Fruit fly (Drosophila melanogaster) whole organism, embryonic: ENCODE data around the gene Prtl99C.

Experiments
- Adf1 ChIP-seq: fragments of 200-800 bp; sonication (Bioruptor generic); IDR thresholded peaks from 2 replicates; pipeline ENCODE4 v1.3.6; 2022; ENCODE audit warnings: missing biosample characterization, missing genetic modification characterization
- Aef1 ChIP-seq: fragments of 200-800 bp; sonication (Bioruptor generic); IDR thresholded peaks from 3 replicates; pipeline ENCODE4 v1.3.6; 2022; ENCODE audit warnings: missing biosample characterization, missing genetic modification characterization
- CG10979 ChIP-seq: fragments of 200-800 bp; sonication (Bioruptor generic); optimal IDR thresholded peaks from 2 replicates; lab custom pipeline; 2018; ENCODE audit warnings: missing biosample characterization, mild to moderate bottlenecking, missing genetic modification characterization, moderate library complexity
- CG11456 ChIP-seq: fragments of 200-800 bp; sonication (Bioruptor generic); IDR thresholded peaks from 3 replicates; pipeline ENCODE4 v1.3.6; 2022; ENCODE audit warnings: missing biosample characterization, missing genetic modification characterization
- CG11723 ChIP-seq: fragments of 200-800 bp; sonication (Bioruptor generic); optimal IDR thresholded peaks from 2 replicates; lab custom pipeline; 2017; ENCODE audit warnings: missing biosample characterization, mild to moderate bottlenecking, missing genetic modification characterization
- CG12219 ChIP-seq: fragments of 200-800 bp; sonication (Bioruptor generic); optimal IDR thresholded peaks from 3 replicates; lab custom pipeline; 2018; ENCODE audit warnings: missing biosample characterization, mild to moderate bottlenecking, missing genetic modification characterization
- CG15269 ChIP-seq: fragments of 200-800 bp; sonication (Bioruptor generic); optimal IDR thresholded peaks from 2 replicates; lab custom pipeline; 2018; ENCODE audit warnings: missing biosample characterization, mild to moderate bottlenecking, missing genetic modification characterization, moderate library complexity
- CG18011 ChIP-seq: fragments of 200-800 bp; sonication (Bioruptor generic); optimal IDR thresholded peaks from 2 replicates; lab custom pipeline; 2017; ENCODE audit warnings: missing biosample characterization, missing genetic modification characterization, mild to moderate bottlenecking, moderate library complexity, missing genotype
- CG3847 ChIP-seq: fragments of 200-800 bp; sonication (Bioruptor generic); IDR thresholded peaks from 2 replicates; pipeline ENCODE4 v1.3.6; 2022; ENCODE audit warnings: missing biosample characterization, missing genetic modification characterization
- CG6791 ChIP-seq: fragments of 200-800 bp; sonication (Bioruptor generic); IDR thresholded peaks from 3 replicates; pipeline ENCODE4 v1.3.6; 2022; ENCODE audit warnings: missing biosample characterization, missing genetic modification characterization; ENCODE audit not compliant: partially characterized antibody
- CG6813 ChIP-seq: fragments of 200-800 bp; sonication (Bioruptor generic); optimal IDR thresholded peaks from 2 replicates; lab custom pipeline; 2017; ENCODE audit warnings: missing biosample characterization, missing genetic modification characterization, mild to moderate bottlenecking, moderate library complexity, missing genetic modification reagents
- CG7372 ChIP-seq: fragments of 200-800 bp; sonication (Bioruptor generic); IDR thresholded peaks from 2 replicates; pipeline ENCODE4 v1.3.6; 2022; ENCODE audit warnings: missing biosample characterization, missing genetic modification characterization
- CG7928 ChIP-seq: fragments of 200-800 bp; sonication (Bioruptor generic); optimal IDR thresholded peaks from 2 replicates; lab custom pipeline; 2017; ENCODE audit warnings: missing biosample characterization, mild to moderate bottlenecking, missing genetic modification characterization
- CG9797 ChIP-seq: fragments of 200-800 bp; sonication (Bioruptor generic); optimal IDR thresholded peaks from 3 replicates; lab custom pipeline; 2018; ENCODE audit warnings: missing biosample characterization, mild to moderate bottlenecking, missing genetic modification characterization
- CG9817 ChIP-seq: fragments of 200-800 bp; sonication (Bioruptor generic); optimal IDR thresholded peaks from 2 replicates; lab custom pipeline; 2018; ENCODE audit warnings: missing biosample characterization, mild to moderate bottlenecking, missing genetic modification characterization, moderate library complexity
- CrebB ChIP-seq: fragments of 200-800 bp; sonication (Bioruptor generic); optimal IDR thresholded peaks from 3 replicates; lab custom pipeline; 2018; ENCODE audit warnings: missing biosample characterization, mild to moderate bottlenecking, missing genetic modification characterization
- Gsc ChIP-seq: fragments of 200-800 bp; sonication (Bioruptor generic); IDR thresholded peaks from 2 replicates; pipeline ENCODE4 v1.3.6; 2022; ENCODE audit warnings: missing biosample characterization, missing genetic modification characterization
- H2.0 ChIP-seq: fragments of 200-800 bp; sonication (Bioruptor generic); IDR thresholded peaks from 2 replicates; pipeline ENCODE4 v1.3.6; 2022; ENCODE audit warnings: missing biosample characterization, missing genetic modification characterization
- HLH3B ChIP-seq: fragments of 200-800 bp; sonication (Bioruptor generic); IDR thresholded peaks from 2 replicates; pipeline ENCODE4 v1.3.6; 2022; ENCODE audit warnings: missing biosample characterization, missing genetic modification characterization
- Lhr ChIP-seq: fragments of 200-800 bp; sonication (Bioruptor generic); optimal IDR thresholded peaks from 3 replicates; lab custom pipeline; 2017; ENCODE audit warnings: mild to moderate bottlenecking, missing biosample characterization, missing genetic modification reagents, missing genetic modification characterization
- Lpt ChIP-seq: fragments of >200 bp; optimal IDR thresholded peaks from 2 replicates; lab custom pipeline; 2018; ENCODE audit warnings: missing biosample characterization, missing genetic modification characterization
- Mad ChIP-seq: fragments of 200-800 bp; sonication (Bioruptor generic); optimal IDR thresholded peaks from 2 replicates; lab custom pipeline; 2016; ENCODE audit warnings: missing biosample characterization, missing genetic modification characterization
- Myb ChIP-seq: fragments of 200-800 bp; sonication (Bioruptor generic); optimal IDR thresholded peaks from 2 replicates; lab custom pipeline; 2016; ENCODE audit warnings: missing biosample characterization, missing genetic modification characterization
- NC2β ChIP-seq: fragments of 200-800 bp; sonication (Bioruptor generic); optimal IDR thresholded peaks from 2 replicates; lab custom pipeline; 2016; ENCODE audit warnings: missing biosample characterization, missing genetic modification characterization
- NfI ChIP-seq: fragments of 200-800 bp; sonication (Bioruptor generic); optimal IDR thresholded peaks from 3 replicates; lab custom pipeline; 2018; ENCODE audit warnings: missing biosample characterization, mild to moderate bottlenecking, missing genetic modification characterization, moderate library complexity
- Pdp1 ChIP-seq, 2 experiments: fragments of 200-800 bp; sonication (Bioruptor generic); optimal IDR thresholded peaks; 3 replicates each; lab custom pipeline; 2016; ENCODE audit warnings: missing biosample characterization in 2 of 2, missing genetic modification characterization in 2 of 2, mild to moderate bottlenecking in 1 of 2, moderate library complexity in 1 of 2
- Rfx ChIP-seq: fragments of 200-800 bp; sonication (Bioruptor generic); IDR thresholded peaks from 2 replicates; pipeline ENCODE4 v1.3.6; 2022; ENCODE audit warnings: missing biosample characterization, missing genetic modification characterization
- Stat92E ChIP-seq, 3 experiments: fragments of >200 bp in 2 of 3; fragments of 200-800 bp in 1 of 3; sonication (Bioruptor generic) in 1 of 3; optimal IDR thresholded peaks; 2 replicates each; lab custom pipeline; 2017 to 2019; ENCODE audit warnings: missing biosample characterization in 3 of 3, missing genetic modification characterization in 3 of 3, mild to moderate bottlenecking in 1 of 3, moderate library complexity in 1 of 3
- Tbp ChIP-seq: fragments of >200 bp; optimal IDR thresholded peaks from 2 replicates; lab custom pipeline; 2018; ENCODE audit warnings: missing biosample characterization, missing genetic modification characterization
- cas ChIP-seq: fragments of 200-800 bp; sonication (Bioruptor generic); IDR thresholded peaks from 2 replicates; pipeline ENCODE4 v1.3.6; 2022; ENCODE audit warnings: missing biosample characterization, missing genetic modification characterization
- dati ChIP-seq: fragments of 200-800 bp; sonication (Bioruptor generic); IDR thresholded peaks from 2 replicates; pipeline ENCODE4 v1.3.6; 2022; ENCODE audit warnings: missing biosample characterization, missing genetic modification characterization
- fd102C ChIP-seq: fragments of 200-800 bp; sonication (Bioruptor generic); optimal IDR thresholded peaks from 2 replicates; lab custom pipeline; 2018; ENCODE audit warnings: missing biosample characterization, mild to moderate bottlenecking, missing genetic modification characterization, moderate library complexity
- gro ChIP-seq: fragments of 200-800 bp; sonication (Bioruptor generic); optimal IDR thresholded peaks from 2 replicates; lab custom pipeline; 2016; ENCODE audit warnings: missing biosample characterization, missing genetic modification characterization
- hbn ChIP-seq: fragments of 200-800 bp; sonication (Bioruptor generic); IDR thresholded peaks from 2 replicates; pipeline ENCODE4 v1.3.6; 2022; ENCODE audit warnings: missing biosample characterization, missing genetic modification characterization; ENCODE audit not compliant: partially characterized antibody
- ind ChIP-seq: fragments of 200-800 bp; sonication (Bioruptor generic); optimal IDR thresholded peaks from 3 replicates; lab custom pipeline; 2016; ENCODE audit warnings: missing biosample characterization, missing genetic modification characterization
- insv ChIP-seq, 2 experiments: fragments of 200-800 bp; sonication (Bioruptor generic); optimal IDR thresholded peaks; 3 replicates each; lab custom pipeline; 2016 to 2018; ENCODE audit warnings: missing biosample characterization in 2 of 2, missing genetic modification characterization in 2 of 2
- kay ChIP-seq: fragments of 200-800 bp; sonication (Bioruptor generic); optimal IDR thresholded peaks from 2 replicates; lab custom pipeline; 2016; ENCODE audit warnings: missing biosample characterization, missing genetic modification characterization
- mirr ChIP-seq: fragments of 200-800 bp; sonication (Bioruptor generic); optimal IDR thresholded peaks from 3 replicates; lab custom pipeline; 2018; ENCODE audit warnings: missing biosample characterization, mild to moderate bottlenecking, missing genetic modification characterization
- org-1 ChIP-seq: fragments of 200-800 bp; sonication (Bioruptor generic); optimal IDR thresholded peaks from 2 replicates; lab custom pipeline; 2017; ENCODE audit warnings: missing biosample characterization, missing genetic modification characterization
- pnt ChIP-seq: fragments of 200-800 bp; sonication (Bioruptor generic); optimal IDR thresholded peaks from 3 replicates; lab custom pipeline; 2016; ENCODE audit warnings: missing biosample characterization, missing genetic modification characterization
- ranshi ChIP-seq: fragments of 200-800 bp; sonication (Bioruptor generic); IDR thresholded peaks from 2 replicates; pipeline ENCODE4 v1.3.6; 2022; ENCODE audit warnings: missing biosample characterization, missing genetic modification characterization
- schlank ChIP-seq: fragments of 200-800 bp; sonication (Bioruptor generic); optimal IDR thresholded peaks from 2 replicates; lab custom pipeline; 2018; ENCODE audit warnings: missing biosample characterization, mild to moderate bottlenecking, missing genetic modification characterization
- sd ChIP-seq: fragments of 200-800 bp; sonication (Bioruptor generic); optimal IDR thresholded peaks from 3 replicates; lab custom pipeline; 2018; ENCODE audit warnings: missing biosample characterization, mild to moderate bottlenecking, missing genetic modification characterization, moderate library complexity
- sens-2 ChIP-seq: fragments of 200-800 bp; sonication (Bioruptor generic); IDR thresholded peaks from 2 replicates; pipeline ENCODE4 v1.3.6; 2022; ENCODE audit warnings: missing biosample characterization, missing genetic modification characterization
- seq ChIP-seq: fragments of 200-800 bp; sonication (Bioruptor generic); IDR thresholded peaks from 2 replicates; pipeline ENCODE4 v1.3.6; 2022; ENCODE audit warnings: missing biosample characterization, missing genetic modification characterization
- sisA ChIP-seq: fragments of 200-800 bp; sonication (Bioruptor generic); IDR thresholded peaks from 2 replicates; pipeline ENCODE4 v1.3.6; 2022; ENCODE audit warnings: missing biosample characterization, missing genetic modification characterization
- tgo ChIP-seq: fragments of 200-800 bp; sonication (Bioruptor generic); IDR thresholded peaks from 3 replicates; pipeline ENCODE4 v1.3.6; 2022; ENCODE audit warnings: missing biosample characterization, missing genetic modification characterization
- trem ChIP-seq: fragments of 200-800 bp; optimal IDR thresholded peaks from 3 replicates; lab custom pipeline; 2019; ENCODE audit warnings: missing biosample characterization, mild to moderate bottlenecking, missing genetic modification characterization, moderate library complexity
- tx ChIP-seq: fragments of 200-800 bp; sonication (Bioruptor generic); optimal IDR thresholded peaks from 2 replicates; lab custom pipeline; 2016; ENCODE audit warnings: missing biosample characterization, missing genetic modification characterization
- unpg ChIP-seq: fragments of 200-800 bp; sonication (Bioruptor generic); optimal IDR thresholded peaks from 3 replicates; lab custom pipeline; 2018; ENCODE audit warnings: missing biosample characterization, mild to moderate bottlenecking, missing genetic modification characterization, moderate library complexity
- yki ChIP-seq: fragments of >200 bp; optimal IDR thresholded peaks from 3 replicates; lab custom pipeline; 2018

The Prtl99C gene

DNA sequence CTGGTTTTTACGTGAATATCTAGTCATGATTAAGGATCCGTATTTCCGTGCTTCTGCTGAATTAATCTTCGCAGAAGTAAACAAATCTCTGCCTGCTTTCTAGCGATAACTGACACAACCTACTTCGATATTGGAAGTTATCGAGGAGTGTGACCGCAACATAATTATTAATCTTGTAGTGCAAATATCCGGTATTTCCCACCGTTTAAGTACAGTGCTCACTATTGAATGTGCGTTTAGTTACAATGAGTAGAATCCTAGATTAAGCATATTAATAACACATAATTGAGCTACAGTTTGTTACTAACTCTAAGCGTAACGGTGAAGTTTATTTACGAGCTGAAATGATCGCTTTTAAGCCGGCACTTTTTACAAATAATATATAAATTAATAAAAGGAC is 24.0 kb downstream of the Prtl99C start (continued):
- TF ChIP-seq H2.0 (GFP tag; lab: Robert Waterston, UW) (peak; percentile 33; the same call in 1 of the 2 replicates), trem (tag; lab: Kevin White, UChicago) (peak; percentile 19), ind (peak; percentile 39), ranshi (GFP tag; lab: Robert Waterston, UW) (peak; percentile 43; the same call in 1 of the 2 replicates), fd102C (GFP tag; lab: Kevin White, UChicago) (no peak), seq (0 out of 2 replicates have a peak, but pooled peaks have one; percentile 22), schlank (tag; lab: Kevin White, UChicago) (peak; percentile 21), insv (GFP tag; optimal IDR thresholded peaks at IDR 0.05; lab: Kevin White, UChicago) (no peak), cas (GFP tag; lab: Robert Waterston, UW) (no peak), HLH3B (GFP tag; lab: Robert Waterston, UW) (peak; percentile 22; the same call in 1 of the 2 replicates), CG12219 (GFP tag; lab: Kevin White, UChicago) (peak; percentile 28), sisA (GFP tag; lab: Robert Waterston, UW) (no peak), CG10979 (tag; lab: Kevin White, UChicago) (peak; percentile 28), sd (peak; percentile 27), yki (lab: Kevin White, UChicago) (no peak), Gsc (GFP tag; lab: Robert Waterston, UW) (no peak), CG7372 (GFP tag; lab: Robert Waterston, UW) (peak; percentile 54; the same call in 1 of the 2 replicates), CG6791 (GFP tag; lab: Robert Waterston, UW) (peak; percentile 50; the same call in 1 of the 3 replicates), NC2β (peak; percentile 7), CrebB (tag; lab: Kevin White, UChicago) (peak; percentile 53), Tbp (no peak), Myb (GFP tag; lab: Kevin White, UChicago) (peak; percentile 42), sens-2 (GFP tag; lab: Robert Waterston, UW) (peak; percentile 38; the same call in 1 of the 2 replicates), Mad (GFP tag; lab: Kevin White, UChicago) (peak; percentile 16), CG11723 (GFP tag; lab: Kevin White, UChicago) (no peak), Lhr (GFP tag; lab: Kevin White, UChicago) (peak; percentile 10), Stat92E (GFP tag; optimal IDR thresholded peaks at IDR 0.05; lab: Kevin White, UChicago) (peak in 1 of 3 experiments; percentile 27), CG3847 (peak; percentile 49; the same call in 1 of the 2 replicates), org-1 (GFP tag; lab: Kevin White, UChicago) (no peak), NfI (GFP tag; lab: Kevin White, UChicago) (peak; percentile 61), CG11456 (0 out of 3 replicates have a peak, but pooled peaks have one; percentile 52), Aef1 (GFP tag; lab: Robert Waterston, UW) (peak; percentile 13; the same call in 1 of the 3 replicates), CG18011 (peak; percentile 38), pnt (GFP tag; lab: Kevin White, UChicago) (no peak), CG6813 (GFP tag; lab: Kevin White, UChicago) (peak; percentile 30), dati (GFP tag; lab: Robert Waterston, UW) (peak; percentile 23; the same call in 1 of the 2 replicates), gro (GFP tag; lab: Kevin White, UChicago) (peak; percentile 10), Pdp1 (GFP tag; optimal IDR thresholded peaks at IDR 0.05; lab: Kevin White, UChicago) (peak in 1 of 2 experiments; percentile 54), CG9817 (tag; lab: Kevin White, UChicago) (peak; percentile 45), tgo (peak; percentile 24; the same call in 1 of the 3 replicates), CG9797 (GFP tag; lab: Kevin White, UChicago) (peak; percentile 65), Lpt (no peak), Adf1 (GFP tag; lab: Robert Waterston, UW) (no peak), CG7928 (GFP tag; lab: Kevin White, UChicago) (peak; percentile 4), CG15269 (tag; lab: Kevin White, UChicago) (no peak), mirr (peak; percentile 75), Rfx (GFP tag; lab: Robert Waterston, UW) (peak; percentile 81), hbn (GFP tag; lab: Robert Waterston, UW) (no peak), unpg (GFP tag; lab: Kevin White, UChicago) (no peak), tx (GFP tag; lab: Kevin White, UChicago) (no peak), kay (no peak)
